Worm (Caenorhabditis elegans) whole organism, early embryonic: ENCODE measurements around the gene syd-9.

Experiments
- B0310.2 ChIP-seq: sonication (generic microtip); optimal IDR thresholded peaks from 2 replicates; lab custom pipeline; 2016; ENCODE audit warnings: mild to moderate bottlenecking, missing genetic modification characterization, missing compliant biosample characterization
- F13C5.2 ChIP-seq: sonication (generic microtip); optimal IDR thresholded peaks from 2 replicates; lab custom pipeline; 2017; ENCODE audit warnings: mild to moderate bottlenecking, missing genetic modification characterization, inconsistent platforms, missing compliant biosample characterization
- aly-1 ChIP-seq: sonication (generic microtip); optimal IDR thresholded peaks from 2 replicates; lab custom pipeline; 2016; ENCODE audit warnings: missing genetic modification characterization, missing compliant biosample characterization
- ama-1 ChIP-seq: fragments of 150-350 bp; optimal IDR thresholded peaks from 2 replicates; lab custom pipeline; 2014
- ceh-13 ChIP-seq: fragments of 200-800 bp; sonication (Bioruptor generic); optimal IDR thresholded peaks from 2 replicates; lab custom pipeline; 2018; ENCODE audit warnings: mild to moderate bottlenecking, missing genetic modification characterization, missing compliant biosample characterization
- ceh-36 ChIP-seq: sonication (generic microtip); optimal IDR thresholded peaks from 2 replicates; lab custom pipeline; 2016; ENCODE audit warnings: missing genetic modification characterization, inconsistent platforms, missing compliant biosample characterization
- ets-7 ChIP-seq: sonication (generic microtip); optimal IDR thresholded peaks from 2 replicates; lab custom pipeline; 2016; ENCODE audit warnings: missing genotype, missing genetic modification characterization, missing compliant biosample characterization
- flt-1 ChIP-seq: fragments of 200-800 bp; sonication (Bioruptor generic); IDR thresholded peaks from 2 replicates; pipeline ENCODE4 v1.3.6; 2022; ENCODE audit warnings: missing genetic modification characterization, missing compliant biosample characterization
- hmbx-1 ChIP-seq: sonication (generic microtip); optimal IDR thresholded peaks from 2 replicates; lab custom pipeline; 2016; ENCODE audit warnings: mild to moderate bottlenecking, missing genetic modification characterization, missing compliant biosample characterization
- hmg-4 ChIP-seq: fragments of 200-800 bp; sonication (Bioruptor generic); optimal IDR thresholded peaks from 2 replicates; lab custom pipeline; 2018; ENCODE audit warnings: mild to moderate bottlenecking, missing genetic modification characterization, missing compliant biosample characterization
- hnd-1 ChIP-seq: sonication (generic microtip); optimal IDR thresholded peaks from 2 replicates; lab custom pipeline; 2016; ENCODE audit warnings: missing genetic modification characterization, missing compliant biosample characterization
- pes-1 ChIP-seq: fragments of 200-800 bp; sonication (Bioruptor generic); IDR thresholded peaks from 2 replicates; pipeline ENCODE4 v1.3.6; 2022; ENCODE audit warnings: missing genetic modification reagents, missing genetic modification characterization, missing compliant biosample characterization
- scrt-1 ChIP-seq: fragments of 200-800 bp; sonication (Bioruptor generic); IDR thresholded peaks from 2 replicates; pipeline ENCODE4 v1.3.6; 2022; ENCODE audit warnings: missing genetic modification characterization, missing compliant biosample characterization
- sea-1 ChIP-seq: fragments of 200-800 bp; sonication (Bioruptor generic); conservative IDR thresholded peaks from 2 replicates; pipeline ENCODE4 v1.3.6; 2022; ENCODE audit warnings: missing genetic modification characterization, missing compliant biosample characterization
- tbx-11 ChIP-seq: fragments of 200-800 bp; sonication (Bioruptor generic); IDR thresholded peaks from 2 replicates; pipeline ENCODE4 v1.3.6; 2022; ENCODE audit warnings: missing genetic modification characterization, missing compliant biosample characterization
- tbx-37 ChIP-seq: fragments of 200-800 bp; sonication (Bioruptor generic); conservative IDR thresholded peaks from 2 replicates; pipeline ENCODE4 v1.3.6; 2022; ENCODE audit warnings: missing genetic modification reagents, missing genetic modification characterization, missing compliant biosample characterization
- tra-4 ChIP-seq: sonication (generic microtip); optimal IDR thresholded peaks from 2 replicates; lab custom pipeline; 2017; ENCODE audit warnings: missing genetic modification characterization, missing compliant biosample characterization

The syd-9 gene

DNA sequence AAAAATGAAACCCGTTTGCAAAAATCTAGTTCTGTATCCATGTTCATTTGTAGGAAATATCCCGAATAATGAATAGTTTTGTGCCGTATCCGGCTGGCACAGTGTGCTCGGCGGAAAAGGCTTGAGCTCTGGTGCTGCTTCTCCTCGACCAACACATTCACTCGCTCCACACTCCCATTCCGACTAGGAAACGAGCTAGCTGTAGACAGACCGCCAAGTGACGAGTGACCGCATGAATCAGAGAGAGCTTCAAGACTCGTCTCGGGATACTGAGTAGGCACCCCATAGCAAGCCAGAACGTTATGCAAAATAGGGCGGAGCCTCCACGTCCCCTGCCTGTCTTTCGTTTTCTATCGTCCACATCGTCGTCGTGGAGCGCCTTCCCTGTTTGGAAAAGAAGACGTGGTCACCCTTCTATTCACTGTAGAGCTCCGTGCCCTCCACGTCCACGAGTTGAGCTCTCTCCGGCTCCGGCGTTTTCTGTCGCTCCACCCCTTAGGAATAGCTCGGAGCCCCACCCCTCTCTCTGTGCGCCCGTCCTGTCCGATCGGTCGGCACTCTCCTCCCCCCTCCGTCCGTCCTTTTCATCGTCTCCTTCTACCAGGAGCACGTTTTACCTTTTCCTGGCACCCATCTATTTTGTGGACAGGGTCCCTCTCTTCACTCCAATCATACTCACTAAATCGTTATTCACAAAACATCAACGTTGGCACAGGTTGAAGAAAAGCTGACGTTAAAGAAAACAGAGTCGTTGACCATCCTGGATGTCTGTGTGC, at the start of gene syd-9:
syd-9 (plus strand) TSS at position 394 of the 776 bp plus-strand sequence.
- TF ChIP-seq ets-7 (tag; lab: Kevin White, UChicago) (no peak), tra-4 (tag; lab: Kevin White, UChicago) (no peak), tbx-11 (peak; percentile 21; the same call in 1 of the 2 replicates), tbx-37 (GFP tag; lab: Robert Waterston, UW) (no peak), hmg-4 (GFP tag; lab: Kevin White, UChicago) (peak; percentile 27), ama-1 (lab: Kevin White, UChicago) (no peak)

DNA sequence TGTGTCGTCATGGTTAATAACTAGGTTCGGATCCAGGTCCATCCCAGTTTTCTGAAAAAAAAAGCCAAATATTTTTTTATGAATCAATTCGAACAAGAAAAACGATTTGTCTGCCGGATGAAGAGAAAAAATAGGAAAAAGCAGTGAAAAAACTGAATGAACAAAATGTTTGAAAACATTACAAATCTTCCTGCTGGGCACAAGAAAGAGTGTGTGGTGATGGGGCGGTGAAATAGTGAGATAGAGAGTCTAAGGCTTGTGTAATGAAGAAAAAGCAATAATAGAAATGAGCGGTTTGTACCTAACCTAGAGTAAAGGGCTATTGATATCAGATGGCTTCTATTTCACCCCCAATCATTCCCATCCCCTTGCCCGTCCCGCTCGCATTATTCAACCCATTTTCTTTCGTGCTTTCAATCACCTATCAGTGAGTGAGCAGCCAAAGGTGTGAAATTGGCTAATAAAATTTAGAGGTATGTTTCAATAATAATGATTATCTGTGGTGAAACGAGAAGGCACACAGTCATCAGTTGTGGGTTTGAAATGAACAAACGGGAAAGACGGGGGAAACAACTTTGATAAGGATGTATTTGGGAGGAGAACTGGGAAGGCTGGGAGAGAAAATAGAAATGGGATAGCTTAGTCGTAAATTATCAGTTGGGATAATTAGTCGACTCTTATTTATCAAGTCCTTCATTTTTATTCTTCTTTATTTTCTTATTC, 47.2 kb upstream of the syd-9 start, which contains the start of gene bar-1:
bar-1 (minus strand) TSS at position 51 of the 723 bp plus-strand sequence.
- TF ChIP-seq sea-1 (GFP tag; lab: Robert Waterston, UW) (no peak), hmg-4 (GFP tag; lab: Kevin White, UChicago) (no peak), pes-1 (GFP tag; lab: Robert Waterston, UW) (no peak), aly-1 (tag; lab: Kevin White, UChicago) (no peak), F13C5.2 (no peak), B0310.2 (tag; lab: Kevin White, UChicago) (no peak), ets-7 (tag; lab: Kevin White, UChicago) (no peak), ceh-36 (no peak), hmbx-1 (tag; lab: Kevin White, UChicago) (no peak), scrt-1 (GFP tag; lab: Robert Waterston, UW) (no peak), flt-1 (GFP tag; lab: Robert Waterston, UW) (no peak), tbx-37 (GFP tag; lab: Robert Waterston, UW) (no peak), tra-4 (tag; lab: Kevin White, UChicago) (no peak), ama-1 (lab: Kevin White, UChicago) (no peak), hnd-1 (no peak), tbx-11 (no peak), ceh-13 (GFP tag; lab: Kevin White, UChicago) (no peak)

- TF ChIP-seq tbx-37 (GFP tag; lab: Robert Waterston, UW) (no peak), pes-1 (GFP tag; lab: Robert Waterston, UW) (no peak), F13C5.2 (no peak), hmbx-1 (tag; lab: Kevin White, UChicago) (no peak), flt-1 (GFP tag; lab: Robert Waterston, UW) (no peak), sea-1 (GFP tag; lab: Robert Waterston, UW) (no peak), ceh-13 (GFP tag; lab: Kevin White, UChicago) (no peak), tbx-11 (no peak), ceh-36 (no peak), tra-4 (tag; lab: Kevin White, UChicago) (no peak), ama-1 (lab: Kevin White, UChicago) (no peak), hnd-1 (no peak), scrt-1 (GFP tag; lab: Robert Waterston, UW) (no peak), B0310.2 (tag; lab: Kevin White, UChicago) (no peak), ets-7 (tag; lab: Kevin White, UChicago) (no peak), aly-1 (tag; lab: Kevin White, UChicago) (no peak), hmg-4 (GFP tag; lab: Kevin White, UChicago) (no peak)
Observed at ce11 chrX:7175389-7175788, 42.5 kb upstream of the syd-9 start.

- TF ChIP-seq sea-1 (GFP tag; lab: Robert Waterston, UW) = no peak
- TF ChIP-seq hmbx-1 (tag; lab: Kevin White, UChicago) = no peak
- TF ChIP-seq F13C5.2 = no peak
- TF ChIP-seq tbx-11 = no peak
- TF ChIP-seq aly-1 (tag; lab: Kevin White, UChicago) = no peak
- TF ChIP-seq tra-4 (tag; lab: Kevin White, UChicago) = no peak
- no peak for TF ChIP-seq hnd-1
- no peak for TF ChIP-seq ets-7 (tag; lab: Kevin White, UChicago)
- no peak for TF ChIP-seq pes-1 (GFP tag; lab: Robert Waterston, UW)
- no peak for TF ChIP-seq tbx-37 (GFP tag; lab: Robert Waterston, UW)
- no peak for TF ChIP-seq ceh-36
- no peak for TF ChIP-seq B0310.2 (tag; lab: Kevin White, UChicago)
- no peak for TF ChIP-seq ceh-13 (GFP tag; lab: Kevin White, UChicago)
- no peak for TF ChIP-seq ama-1 (lab: Kevin White, UChicago)
- no peak for TF ChIP-seq hmg-4 (GFP tag; lab: Kevin White, UChicago)
- TF ChIP-seq scrt-1 (GFP tag; lab: Robert Waterston, UW) = no peak
- TF ChIP-seq flt-1 (GFP tag; lab: Robert Waterston, UW) = no peak
Observed at ce11 chrX:7176817-7177216, 41.1 kb upstream of the syd-9 start.

- TF ChIP-seq hnd-1 = no peak
- no peak for TF ChIP-seq F13C5.2
- no peak for TF ChIP-seq hmbx-1 (tag; lab: Kevin White, UChicago)
- no peak for TF ChIP-seq B0310.2 (tag; lab: Kevin White, UChicago)
- no peak for TF ChIP-seq tbx-37 (GFP tag; lab: Robert Waterston, UW)
- TF ChIP-seq flt-1 (GFP tag; lab: Robert Waterston, UW) = no peak
- no peak for TF ChIP-seq aly-1 (tag; lab: Kevin White, UChicago)
- no peak for TF ChIP-seq ama-1 (lab: Kevin White, UChicago)
- no peak for TF ChIP-seq pes-1 (GFP tag; lab: Robert Waterston, UW)
Observed at ce11 chrX:7177341-7177740, 40.6 kb upstream of the syd-9 start, which contains the start of gene F43E12.1. Gene F43E12.1 (plus strand): TSS chrX:7177641.

ce11 chrX:7181627-7182026, 36.3 kb upstream of the syd-9 start:
- TF ChIP-seq hmg-4 (GFP tag; lab: Kevin White, UChicago) (no peak), aly-1 (tag; lab: Kevin White, UChicago) (no peak), sea-1 (GFP tag; lab: Robert Waterston, UW) (no peak)
